Fruit fly (Drosophila melanogaster) whole organism, embryonic: ENCODE results near the gene Nsf2.

Experiments
- Ada2b ChIP-seq: fragments of 200-800 bp; sonication (Bioruptor generic); IDR thresholded peaks from 2 replicates; pipeline ENCODE4 v1.3.6; 2022; ENCODE audit warnings: missing biosample characterization, missing genetic modification characterization
- Atf6 ChIP-seq: fragments of 200-800 bp; sonication (Bioruptor generic); IDR thresholded peaks from 2 replicates; pipeline ENCODE4 v1.3.6; 2022; ENCODE audit warnings: missing biosample characterization, missing genetic modification characterization
- BtbVII ChIP-seq: fragments of 200-800 bp; sonication (Bioruptor generic); optimal IDR thresholded peaks from 3 replicates; lab custom pipeline; 2017; ENCODE audit warnings: missing biosample characterization, mild to moderate bottlenecking, missing genetic modification characterization
- C15 ChIP-seq: fragments of 200-800 bp; sonication (Bioruptor generic); IDR thresholded peaks from 3 replicates; pipeline ENCODE4 v1.3.6; 2022; ENCODE audit warnings: missing biosample characterization, missing genetic modification characterization
- CG10274 ChIP-seq: fragments of 200-800 bp; sonication (Bioruptor generic); optimal IDR thresholded peaks from 3 replicates; lab custom pipeline; 2017; ENCODE audit warnings: missing biosample characterization, mild to moderate bottlenecking, missing genetic modification characterization
- CG12236 ChIP-seq: fragments of 200-800 bp; sonication (Bioruptor generic); optimal IDR thresholded peaks from 2 replicates; lab custom pipeline; 2016; ENCODE audit warnings: missing biosample characterization, missing genetic modification characterization
- CG12942 ChIP-seq: fragments of 200-800 bp; sonication (Bioruptor generic); optimal IDR thresholded peaks from 3 replicates; lab custom pipeline; 2016; ENCODE audit warnings: missing biosample characterization, missing genetic modification characterization
- CG13123 ChIP-seq: fragments of 200-800 bp; sonication (Bioruptor generic); optimal IDR thresholded peaks from 2 replicates; lab custom pipeline; 2016; ENCODE audit warnings: missing biosample characterization, missing genetic modification characterization
- CG17186 ChIP-seq: fragments of 200-800 bp; sonication (Bioruptor generic); optimal IDR thresholded peaks from 3 replicates; lab custom pipeline; 2017; ENCODE audit warnings: missing biosample characterization, missing genetic modification reagents, missing genetic modification characterization
- CG17328 ChIP-seq: fragments of 200-800 bp; sonication (Bioruptor generic); IDR thresholded peaks from 2 replicates; pipeline ENCODE4 v1.3.6; 2022; ENCODE audit warnings: missing biosample characterization, missing genetic modification characterization
- CG17912 ChIP-seq: fragments of 200-800 bp; sonication (Bioruptor generic); optimal IDR thresholded peaks from 2 replicates; lab custom pipeline; 2018; ENCODE audit warnings: missing biosample characterization, mild to moderate bottlenecking, missing genetic modification characterization
- CG18619 ChIP-seq: fragments of 200-800 bp; sonication (Bioruptor generic); optimal IDR thresholded peaks from 3 replicates; lab custom pipeline; 2017; ENCODE audit warnings: missing biosample characterization, mild to moderate bottlenecking, missing genetic modification characterization
- CG3407 ChIP-seq: fragments of 200-800 bp; sonication (Bioruptor generic); optimal IDR thresholded peaks from 2 replicates; lab custom pipeline; 2018; ENCODE audit warnings: missing biosample characterization, mild to moderate bottlenecking, missing genetic modification characterization
- CG4820 ChIP-seq: fragments of 200-800 bp; sonication (Bioruptor generic); optimal IDR thresholded peaks from 3 replicates; lab custom pipeline; 2016; ENCODE audit warnings: missing biosample characterization, missing genetic modification characterization
- CG5953 ChIP-seq: fragments of 200-800 bp; sonication (Bioruptor generic); IDR thresholded peaks from 2 replicates; pipeline ENCODE4 v1.3.6; 2022; ENCODE audit warnings: missing biosample characterization, missing genetic modification characterization
- CG6854 ChIP-seq: fragments of 200-800 bp; sonication (Bioruptor generic); optimal IDR thresholded peaks from 3 replicates; lab custom pipeline; 2017; ENCODE audit warnings: missing biosample characterization, mild to moderate bottlenecking, missing genetic modification characterization
- CG7357 ChIP-seq: fragments of 200-800 bp; sonication (Bioruptor generic); IDR thresholded peaks from 3 replicates; pipeline ENCODE4 v1.3.6; 2022; ENCODE audit warnings: missing biosample characterization, missing genetic modification characterization
- CG7556 ChIP-seq: fragments of 200-800 bp; sonication (Bioruptor generic); optimal IDR thresholded peaks from 2 replicates; lab custom pipeline; 2017; ENCODE audit warnings: missing biosample characterization, mild to moderate bottlenecking, missing genetic modification characterization
- CG9215 ChIP-seq: fragments of 200-800 bp; sonication (Bioruptor generic); IDR thresholded peaks from 2 replicates; pipeline ENCODE4 v1.3.6; 2022; ENCODE audit warnings: missing biosample characterization, missing genetic modification characterization
- CG9797 ChIP-seq: fragments of 200-800 bp; sonication (Bioruptor generic); optimal IDR thresholded peaks from 3 replicates; lab custom pipeline; 2018; ENCODE audit warnings: missing biosample characterization, mild to moderate bottlenecking, missing genetic modification characterization
- Deaf1 ChIP-seq: fragments of 200-800 bp; optimal IDR thresholded peaks from 3 replicates; lab custom pipeline; 2019; ENCODE audit warnings: missing biosample characterization, mild to moderate bottlenecking, missing genetic modification characterization, moderate library complexity
- Dip3 ChIP-seq: fragments of 200-800 bp; sonication (Bioruptor generic); optimal IDR thresholded peaks from 3 replicates; lab custom pipeline; 2016; ENCODE audit warnings: missing biosample characterization, missing genetic modification characterization
- E2f1 ChIP-seq: fragments of 200-800 bp; sonication (Bioruptor generic); IDR thresholded peaks from 2 replicates; pipeline ENCODE4 v1.3.6; 2022; ENCODE audit warnings: missing biosample characterization, missing genetic modification characterization
- Eip74EF ChIP-seq, 2 experiments: fragments of 200-800 bp in 1 of 2; fragments of >200 bp in 1 of 2; sonication (Bioruptor generic) in 1 of 2; optimal IDR thresholded peaks; 2 replicates each; lab custom pipeline; 2017 to 2019; ENCODE audit warnings: missing biosample characterization in 2 of 2, missing genetic modification characterization in 2 of 2, mild to moderate bottlenecking in 1 of 2, moderate library complexity in 1 of 2
- Ets65A ChIP-seq: fragments of 200-800 bp; sonication (Bioruptor generic); peaks from one replicate; lab custom pipeline; 2016; ENCODE audit warnings: missing biosample characterization, missing genetic modification characterization
- Hmr ChIP-seq: fragments of 200-800 bp; sonication (Bioruptor generic); optimal IDR thresholded peaks from 3 replicates; lab custom pipeline; 2017; ENCODE audit warnings: mild to moderate bottlenecking, missing biosample characterization, missing genetic modification reagents, missing genetic modification characterization
- Hr3 ChIP-seq: fragments of 200-800 bp; sonication (Bioruptor generic); optimal IDR thresholded peaks from 3 replicates; lab custom pipeline; 2016; ENCODE audit warnings: missing biosample characterization, missing genetic modification characterization
- Hr39 ChIP-seq: fragments of >200 bp; optimal IDR thresholded peaks from 2 replicates; lab custom pipeline; 2017
- Nf-YC ChIP-seq: fragments of 200-800 bp; optimal IDR thresholded peaks from 3 replicates; lab custom pipeline; 2019; ENCODE audit warnings: missing biosample characterization, mild to moderate bottlenecking, missing genetic modification characterization, moderate library complexity
- Ptx1 ChIP-seq: fragments of 200-800 bp; sonication (Bioruptor generic); IDR thresholded peaks from 2 replicates; pipeline ENCODE4 v1.3.6; 2022; ENCODE audit warnings: missing biosample characterization, missing genetic modification characterization
- Rfx ChIP-seq: fragments of 200-800 bp; sonication (Bioruptor generic); IDR thresholded peaks from 2 replicates; pipeline ENCODE4 v1.3.6; 2022; ENCODE audit warnings: missing biosample characterization, missing genetic modification characterization
- Side ChIP-seq: fragments of 200-800 bp; sonication (Bioruptor generic); optimal IDR thresholded peaks from 2 replicates; lab custom pipeline; 2016; ENCODE audit warnings: missing biosample characterization, missing genetic modification characterization
- Stat92E ChIP-seq, 3 experiments: fragments of >200 bp in 2 of 3; fragments of 200-800 bp in 1 of 3; sonication (Bioruptor generic) in 1 of 3; optimal IDR thresholded peaks; 2 replicates each; lab custom pipeline; 2017 to 2019; ENCODE audit warnings: missing biosample characterization in 3 of 3, missing genetic modification characterization in 3 of 3, mild to moderate bottlenecking in 1 of 3, moderate library complexity in 1 of 3
- TFAM ChIP-seq: fragments of 200-800 bp; sonication (Bioruptor generic); optimal IDR thresholded peaks from 2 replicates; lab custom pipeline; 2017; ENCODE audit warnings: missing biosample characterization, missing genetic modification characterization, inconsistent platforms
- abd-A ChIP-seq: fragments of 200-800 bp; sonication (Bioruptor generic); optimal IDR thresholded peaks from 3 replicates; lab custom pipeline; 2019; ENCODE audit warnings: missing biosample characterization, mild to moderate bottlenecking, missing genetic modification characterization, moderate library complexity
- ase ChIP-seq: fragments of 200-800 bp; sonication (Bioruptor generic); IDR thresholded peaks from 3 replicates; pipeline ENCODE4 v1.3.6; 2022; ENCODE audit warnings: missing biosample characterization, missing genetic modification characterization
- az2 ChIP-seq: fragments of 200-800 bp; sonication (Bioruptor generic); optimal IDR thresholded peaks from 3 replicates; lab custom pipeline; 2016; ENCODE audit warnings: missing biosample characterization, missing genetic modification characterization
- chm ChIP-seq: fragments of 200-800 bp; sonication (Bioruptor generic); IDR thresholded peaks from 2 replicates; pipeline ENCODE4 v1.3.6; 2022; ENCODE audit warnings: missing biosample characterization, missing genetic modification characterization
- croc ChIP-seq: fragments of 200-800 bp; sonication (Bioruptor generic); conservative IDR thresholded peaks from 3 replicates; pipeline ENCODE4 v1.3.6; 2022; ENCODE audit warnings: missing biosample characterization, missing genetic modification characterization
- ewg ChIP-seq: fragments of 200-800 bp; sonication (Bioruptor generic); optimal IDR thresholded peaks from 3 replicates; lab custom pipeline; 2017; ENCODE audit warnings: mild to moderate bottlenecking, missing biosample characterization, missing genetic modification reagents, missing genetic modification characterization
- gsb ChIP-seq: fragments of 200-800 bp; sonication (Bioruptor generic); IDR thresholded peaks from 2 replicates; pipeline ENCODE4 v1.3.6; 2022; ENCODE audit warnings: missing biosample characterization, missing genetic modification characterization
- hbn ChIP-seq: fragments of 200-800 bp; sonication (Bioruptor generic); IDR thresholded peaks from 2 replicates; pipeline ENCODE4 v1.3.6; 2022; ENCODE audit warnings: missing biosample characterization, missing genetic modification characterization; ENCODE audit not compliant: partially characterized antibody
- lmd ChIP-seq: fragments of 200-800 bp; sonication (Bioruptor generic); IDR thresholded peaks from 2 replicates; pipeline ENCODE4 v1.3.6; 2022; ENCODE audit warnings: missing biosample characterization, missing genetic modification characterization
- mld ChIP-seq: fragments of 200-800 bp; sonication (Bioruptor generic); IDR thresholded peaks from 3 replicates; pipeline ENCODE4 v1.3.6; 2022; ENCODE audit warnings: missing biosample characterization, missing genetic modification characterization; ENCODE audit not compliant: partially characterized antibody
- nerfin-1 ChIP-seq: fragments of 200-800 bp; sonication (Bioruptor generic); optimal IDR thresholded peaks from 3 replicates; lab custom pipeline; 2019; ENCODE audit warnings: missing biosample characterization, mild to moderate bottlenecking, missing genetic modification characterization, moderate library complexity
- pros ChIP-seq: fragments of 200-800 bp; sonication (Bioruptor generic); optimal IDR thresholded peaks from 3 replicates; lab custom pipeline; 2019; ENCODE audit warnings: missing biosample characterization, mild to moderate bottlenecking, missing genetic modification characterization, moderate library complexity
- scrt ChIP-seq: fragments of 200-800 bp; sonication (Bioruptor generic); optimal IDR thresholded peaks from 2 replicates; lab custom pipeline; 2018; ENCODE audit warnings: missing biosample characterization, mild to moderate bottlenecking, missing genetic modification characterization, moderate library complexity
- sd ChIP-seq: fragments of 200-800 bp; sonication (Bioruptor generic); optimal IDR thresholded peaks from 3 replicates; lab custom pipeline; 2018; ENCODE audit warnings: missing biosample characterization, mild to moderate bottlenecking, missing genetic modification characterization, moderate library complexity
- sens ChIP-seq: fragments of 200-800 bp; sonication (Bioruptor generic); peaks from one replicate; lab custom pipeline; 2016; ENCODE audit warnings: missing biosample characterization, missing genetic modification characterization
- sqz ChIP-seq: fragments of 200-800 bp; sonication (Bioruptor generic); optimal IDR thresholded peaks from 3 replicates; lab custom pipeline; 2018; ENCODE audit warnings: missing biosample characterization, mild to moderate bottlenecking, missing genetic modification characterization
- zf30C ChIP-seq: fragments of 200-800 bp; sonication (Bioruptor generic); optimal IDR thresholded peaks from 3 replicates; lab custom pipeline; 2018; ENCODE audit warnings: missing biosample characterization, mild to moderate bottlenecking, missing genetic modification characterization

Gene Nsf2

dm6 chr3R:13803892-13804710 is 33.7 kb downstream of the Nsf2 start (continued):
- TF ChIP-seq CG17186 (GFP tag; lab: Kevin White, UChicago) (no peak), Deaf1 (peak; percentile 6), chm (no peak), az2 (peak; percentile 34), TFAM (no peak), Hr3 (GFP tag; lab: Kevin White, UChicago) (peak; percentile 26), mld (GFP tag; lab: Robert Waterston, UW) (no peak), CG12942 (GFP tag; lab: Kevin White, UChicago) (no peak), CG13123 (GFP tag; lab: Kevin White, UChicago) (no peak), C15 (no peak), croc (no peak), Hmr (peak; percentile 70), nerfin-1 (tag; lab: Kevin White, UChicago) (peak; percentile 91), CG17912 (GFP tag; lab: Kevin White, UChicago) (no peak), CG7357 (no peak), CG5953 (GFP tag; lab: Robert Waterston, UW) (no peak), Side (no peak), zf30C (GFP tag; lab: Kevin White, UChicago) (peak; percentile 55), Dip3 (GFP tag; lab: Kevin White, UChicago) (no peak), Nf-YC (tag; lab: Kevin White, UChicago) (peak; percentile 20), CG18619 (peak; percentile 15), Hr39 (no peak), CG12236 (GFP tag; lab: Kevin White, UChicago) (no peak), Stat92E (GFP tag; optimal IDR thresholded peaks at IDR 0.05; lab: Kevin White, UChicago) (no peak), BtbVII (peak; percentile 43), CG10274 (no peak), CG7556 (peak; percentile 78), CG17328 (GFP tag; lab: Robert Waterston, UW) (no peak), E2f1 (GFP tag; lab: Robert Waterston, UW) (no peak), Atf6 (GFP tag; lab: Robert Waterston, UW) (0 out of 2 replicates have a peak, but pooled peaks have one; percentile 29), Eip74EF (GFP tag; optimal IDR thresholded peaks at IDR 0.05; lab: Kevin White, UChicago) (peak in 1 of 2 experiments; percentile 19), lmd (GFP tag; lab: Robert Waterston, UW) (no peak), CG4820 (GFP tag; lab: Kevin White, UChicago) (no peak), pros (GFP tag; lab: Kevin White, UChicago) (peak; percentile 96), hbn (no peak), Ptx1 (peak; percentile 30; the same call in 1 of the 2 replicates), CG6854 (GFP tag; lab: Kevin White, UChicago) (no peak), gsb (GFP tag; lab: Robert Waterston, UW) (no peak)

dm6 chr3R:13803185-13803887 is 34.5 kb downstream of the Nsf2 start:
- peak; percentile 32; the same call in 1 of the 2 replicates for TF ChIP-seq Rfx (GFP tag; lab: Robert Waterston, UW)
- 0 out of 2 replicates have a peak, but pooled peaks have one; percentile 5 for TF ChIP-seq Ada2b (GFP tag; lab: Robert Waterston, UW)
- no peak for TF ChIP-seq CG9215 (GFP tag; lab: Robert Waterston, UW)
- peak; percentile 7 for TF ChIP-seq scrt (GFP tag; lab: Kevin White, UChicago)
- peak; percentile 73 for TF ChIP-seq ewg (GFP tag; lab: Kevin White, UChicago)
- no peak for TF ChIP-seq CG3407 (GFP tag; lab: Kevin White, UChicago)
- 0 out of 3 replicates have a peak, but pooled peaks have one; percentile 7 for TF ChIP-seq ase
- TF ChIP-seq CG9797 (GFP tag; lab: Kevin White, UChicago): no peak
- peak; percentile 66 for TF ChIP-seq sens (GFP tag; lab: Kevin White, UChicago)
- peak; percentile 7 for TF ChIP-seq Ets65A (GFP tag; lab: Kevin White, UChicago)
- peak; percentile 41 for TF ChIP-seq sqz (GFP tag; lab: Kevin White, UChicago)
- peak; percentile 97 for TF ChIP-seq sd
- TF ChIP-seq abd-A (tag; lab: Kevin White, UChicago): peak; percentile 93
